Worm (Caenorhabditis elegans): ENCODE data around the gene Y17G9B.11.

DNA sequence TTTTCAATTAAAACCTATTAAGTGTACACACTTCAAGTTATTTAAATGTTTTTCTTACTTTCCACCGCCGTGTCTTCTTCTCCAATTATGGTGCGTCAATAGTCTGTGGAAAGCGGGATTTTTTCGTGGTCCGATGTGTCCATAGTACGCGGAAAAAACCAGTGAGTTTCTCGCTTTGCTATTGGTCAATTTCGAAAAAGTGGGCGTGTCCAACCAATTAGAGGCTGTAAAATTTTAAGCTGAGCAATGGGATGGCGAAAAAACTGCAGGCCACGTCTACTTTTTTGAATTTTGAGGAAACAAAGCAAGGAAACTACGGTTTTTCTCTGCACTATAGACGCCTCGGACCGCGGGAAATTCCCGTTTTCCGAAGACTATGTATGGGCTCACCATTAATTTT lies 32.7 kb upstream of the Y17G9B.11 start:
- TF ChIP-seq mec-3 (tag; optimal IDR thresholded peaks at IDR 0.05; ENCODE audit: borderline replicate concordance) (no peak), pqm-1 (tag; optimal IDR thresholded peaks at IDR 0.05) (no peak), elt-2 (tag; optimal IDR thresholded peaks at IDR 0.05) (no peak), F13H6.1 (tag; optimal IDR thresholded peaks at IDR 0.05) (no peak), C08G9.2 (tag; optimal IDR thresholded peaks at IDR 0.05) (no peak), ceh-31 (tag; optimal IDR thresholded peaks at IDR 0.05) (no peak), ama-1 (optimal IDR thresholded peaks at IDR 0.05) (no peak), pag-3 (tag; optimal IDR thresholded peaks at IDR 0.05; ENCODE audit: borderline replicate concordance) (no peak), sox-4 (tag; optimal IDR thresholded peaks at IDR 0.05) (no peak), K09A11.1 (tag; optimal IDR thresholded peaks at IDR 0.05; ENCODE audit: insufficient read depth) (no peak), fkh-10 (GFP tag; optimal IDR thresholded peaks at IDR 0.05) (no peak), ets-4 (tag; optimal IDR thresholded peaks at IDR 0.05) (no peak), ceh-30 (tag; optimal IDR thresholded peaks at IDR 0.05) (no peak), pros-1 (tag; optimal IDR thresholded peaks at IDR 0.05) (no peak)

All from whole organism, late embryonic.